Fruit fly (Drosophila melanogaster): ENCODE data around the gene grk.

DNA sequence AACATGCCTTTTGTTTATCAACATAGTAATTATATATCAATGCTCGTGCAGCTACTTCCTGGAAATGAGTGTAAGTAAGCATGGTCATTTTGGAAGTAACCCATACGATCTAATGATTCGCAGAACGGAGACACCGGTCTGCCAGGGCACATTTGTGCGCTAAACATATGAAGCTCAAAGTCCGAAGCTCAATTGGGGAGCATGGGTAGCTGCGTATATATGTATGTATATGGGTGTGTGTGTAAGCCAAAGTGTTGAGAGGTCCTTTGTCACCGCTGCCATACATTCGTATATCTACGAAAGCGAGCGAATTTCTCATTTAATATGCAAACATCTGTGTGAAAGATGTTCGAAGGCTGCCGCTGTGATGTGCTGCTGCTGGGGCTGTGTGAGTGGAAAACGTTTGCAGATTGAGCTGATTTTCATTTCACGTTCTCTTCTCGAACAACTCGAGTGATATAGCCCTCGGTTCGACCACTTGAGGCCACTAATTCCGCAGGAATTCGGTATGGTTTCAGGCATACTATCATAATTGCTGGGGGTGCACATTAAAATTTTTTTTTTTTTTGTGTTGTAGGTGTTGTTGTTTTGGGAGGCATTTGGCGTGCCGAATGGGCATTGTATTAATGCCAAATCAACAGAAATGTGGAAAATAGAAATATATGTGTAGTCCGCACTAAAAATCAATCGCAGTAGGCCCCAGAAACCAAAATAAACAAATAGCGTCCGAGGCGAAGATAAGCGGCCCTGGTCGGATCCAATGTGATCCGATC lies 15.1 kb downstream of the grk start:
- TF ChIP-seq h (optimal IDR thresholded peaks at IDR 0.05): no peak
- no peak for TF ChIP-seq Myc (optimal IDR thresholded peaks at IDR 0.05)
- TF ChIP-seq ttk (optimal IDR thresholded peaks at IDR 0.05): no peak
- TF ChIP-seq psq (optimal IDR thresholded peaks at IDR 0.05): no peak
